Fruit fly (Drosophila melanogaster): ENCODE results near the gene CG7542.

CG7542 gene

DNA sequence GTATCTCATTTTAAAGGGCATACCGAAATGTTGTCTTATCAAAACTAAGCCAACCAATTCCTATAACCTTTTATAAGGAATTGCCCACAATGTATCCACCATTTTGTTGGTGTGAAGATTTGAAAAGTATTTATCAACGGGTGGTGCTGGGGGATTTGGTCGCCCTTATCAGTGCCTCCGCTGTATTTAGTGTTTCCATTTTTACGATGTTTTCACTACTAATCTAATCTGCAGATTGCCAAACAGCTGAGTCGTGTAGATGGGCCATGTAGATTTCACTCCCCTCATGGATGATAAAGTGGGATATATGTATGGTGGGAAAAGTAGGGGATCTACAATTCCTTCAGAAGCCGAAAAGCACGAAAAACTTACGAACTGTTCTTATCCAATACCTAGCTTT, 18.2 kb upstream of the CG7542 start:
- TF ChIP-seq insv (optimal IDR thresholded peaks at IDR 0.05) (no peak), h (optimal IDR thresholded peaks at IDR 0.05) (no peak), Sin3A (optimal IDR thresholded peaks at IDR 0.05) (no peak), ttk (optimal IDR thresholded peaks at IDR 0.05) (no peak), psq (optimal IDR thresholded peaks at IDR 0.05) (no peak), Myc (optimal IDR thresholded peaks at IDR 0.05) (no peak)

DNA sequence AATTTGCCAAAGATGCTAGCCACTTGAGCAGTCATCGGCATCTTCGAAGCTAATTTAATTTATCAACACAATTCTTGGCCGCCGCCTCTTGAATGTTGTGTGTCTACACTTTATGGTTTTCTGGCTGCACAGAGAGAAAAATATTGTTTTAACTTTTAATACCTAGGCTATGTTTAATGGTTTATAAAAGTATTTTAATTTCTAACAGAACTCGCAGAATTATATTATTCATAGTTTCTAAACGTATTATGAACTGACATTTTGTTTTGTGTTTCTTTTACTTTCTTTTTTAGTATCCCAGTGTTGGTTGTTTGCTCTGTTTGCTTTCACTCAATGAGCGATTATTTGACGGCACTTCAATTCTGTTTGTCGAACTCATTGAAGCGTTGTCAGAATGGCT, 17.4 kb upstream of the CG7542 start:
- no peak for TF ChIP-seq h (optimal IDR thresholded peaks at IDR 0.05)
- TF ChIP-seq Sin3A (optimal IDR thresholded peaks at IDR 0.05) = no peak

DNA sequence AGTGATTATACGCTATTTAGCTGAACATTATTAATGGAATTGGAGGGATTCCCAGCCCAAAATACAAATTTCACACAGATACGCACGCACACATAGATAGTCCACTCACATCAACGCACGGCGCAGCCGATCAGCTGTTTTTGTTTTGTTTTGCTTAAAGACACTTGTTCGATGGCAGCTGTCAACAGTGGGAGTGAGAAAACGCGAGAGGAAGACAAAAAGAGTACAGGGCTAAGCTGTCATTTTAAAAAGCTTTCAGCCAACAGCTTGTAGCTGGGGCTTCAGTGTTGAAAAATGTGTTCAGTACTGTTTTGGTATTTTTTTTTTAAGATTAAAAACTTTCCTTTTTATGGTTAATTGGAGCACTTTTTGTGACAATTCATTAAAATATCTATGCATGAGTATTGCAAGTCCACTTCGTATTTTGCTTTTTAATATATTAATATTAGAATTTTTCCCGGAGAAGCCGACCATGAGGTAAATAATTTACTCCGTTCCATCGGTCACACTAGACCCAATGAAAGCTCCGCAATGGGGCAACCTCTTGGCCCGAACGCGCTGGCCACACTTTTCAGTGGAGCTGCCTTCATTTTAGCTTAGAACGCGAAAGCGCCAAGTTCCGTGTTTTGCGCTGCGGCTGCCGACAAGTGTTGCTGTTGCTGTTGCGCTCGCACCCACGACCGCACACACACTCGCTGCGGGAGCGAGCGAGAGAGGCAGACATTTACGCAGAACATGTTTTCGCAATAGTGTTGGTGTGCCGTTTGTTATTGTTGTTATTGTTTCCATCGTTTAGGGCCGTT, 16.5 kb upstream of the CG7542 start:
- TF ChIP-seq insv (optimal IDR thresholded peaks at IDR 0.05) (no peak), psq (optimal IDR thresholded peaks at IDR 0.05) (no peak)

DNA sequence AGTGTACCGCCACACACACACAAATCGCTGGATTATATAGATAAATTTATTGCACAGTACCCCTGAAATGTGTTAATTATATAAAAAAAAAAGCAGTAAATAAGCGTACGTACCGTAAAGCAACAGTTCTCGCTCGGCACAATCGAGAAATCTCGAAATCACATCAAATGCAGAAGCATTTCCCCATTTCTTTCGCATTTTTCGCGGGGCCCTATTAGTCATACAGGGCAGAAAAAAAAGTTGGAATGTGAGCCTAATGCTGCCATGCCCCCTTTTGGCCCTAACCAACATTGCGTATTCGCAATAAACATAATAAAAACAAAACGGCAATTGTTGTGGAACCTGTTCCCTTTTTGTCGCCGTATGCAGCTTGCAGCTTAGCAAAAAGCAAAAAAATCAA, 15.9 kb upstream of the CG7542 start:
- TF ChIP-seq Sin3A (optimal IDR thresholded peaks at IDR 0.05) = no peak
- TF ChIP-seq insv (optimal IDR thresholded peaks at IDR 0.05) = no peak
- TF ChIP-seq Myc (optimal IDR thresholded peaks at IDR 0.05) = no peak
- TF ChIP-seq ttk (optimal IDR thresholded peaks at IDR 0.05) = no peak
- TF ChIP-seq h (optimal IDR thresholded peaks at IDR 0.05) = no peak
- no peak for TF ChIP-seq psq (optimal IDR thresholded peaks at IDR 0.05)

DNA sequence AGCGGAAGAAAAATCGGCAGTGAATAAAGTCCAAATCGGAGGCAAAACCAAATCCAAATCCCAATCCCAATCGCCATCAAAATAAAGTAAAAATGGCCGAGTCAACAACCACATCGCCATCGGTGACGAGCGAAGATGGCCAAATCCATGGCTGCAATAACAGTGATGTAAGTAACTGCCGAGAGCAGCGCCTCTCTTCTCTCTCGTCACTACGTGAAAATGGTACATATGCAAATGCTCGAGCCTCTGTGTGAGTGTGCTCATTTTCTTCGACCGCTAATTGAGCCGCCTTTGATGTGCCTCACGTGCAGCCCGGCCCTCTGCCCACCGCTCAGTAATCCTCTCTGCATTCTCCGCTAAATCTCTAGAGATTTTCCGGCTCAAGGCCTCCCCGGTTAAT, 15.2 kb upstream of the CG7542 start:
- TF ChIP-seq Sin3A (optimal IDR thresholded peaks at IDR 0.05) (no peak), ttk (optimal IDR thresholded peaks at IDR 0.05) (no peak), h (optimal IDR thresholded peaks at IDR 0.05) (no peak), Myc (optimal IDR thresholded peaks at IDR 0.05) (no peak), insv (optimal IDR thresholded peaks at IDR 0.05) (no peak), psq (optimal IDR thresholded peaks at IDR 0.05) (no peak)

DNA sequence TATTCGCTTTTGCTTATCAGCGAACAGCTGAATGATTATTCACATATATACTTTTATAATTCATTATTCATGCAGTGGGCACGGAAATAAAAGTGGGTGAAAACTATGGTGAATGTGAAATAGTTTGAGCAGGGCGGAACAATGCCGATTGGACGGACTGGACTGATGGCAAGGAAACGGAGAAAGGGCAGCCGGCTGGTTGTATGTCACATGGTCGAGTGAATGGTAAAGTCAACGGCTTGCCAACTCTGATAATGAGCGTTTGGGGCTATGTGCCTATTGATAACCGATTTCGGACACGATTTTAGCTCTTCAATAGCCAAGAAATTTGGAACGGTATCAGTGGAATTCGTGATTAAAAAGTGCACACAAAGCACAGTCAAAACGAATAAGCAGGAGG, 13.9 kb upstream of the CG7542 start:
- TF ChIP-seq ttk (optimal IDR thresholded peaks at IDR 0.05) = no peak
- no peak for TF ChIP-seq Sin3A (optimal IDR thresholded peaks at IDR 0.05)
- no peak for TF ChIP-seq h (optimal IDR thresholded peaks at IDR 0.05)
- no peak for TF ChIP-seq insv (optimal IDR thresholded peaks at IDR 0.05)
- TF ChIP-seq Myc (optimal IDR thresholded peaks at IDR 0.05) = no peak
- TF ChIP-seq psq (optimal IDR thresholded peaks at IDR 0.05) = no peak

DNA sequence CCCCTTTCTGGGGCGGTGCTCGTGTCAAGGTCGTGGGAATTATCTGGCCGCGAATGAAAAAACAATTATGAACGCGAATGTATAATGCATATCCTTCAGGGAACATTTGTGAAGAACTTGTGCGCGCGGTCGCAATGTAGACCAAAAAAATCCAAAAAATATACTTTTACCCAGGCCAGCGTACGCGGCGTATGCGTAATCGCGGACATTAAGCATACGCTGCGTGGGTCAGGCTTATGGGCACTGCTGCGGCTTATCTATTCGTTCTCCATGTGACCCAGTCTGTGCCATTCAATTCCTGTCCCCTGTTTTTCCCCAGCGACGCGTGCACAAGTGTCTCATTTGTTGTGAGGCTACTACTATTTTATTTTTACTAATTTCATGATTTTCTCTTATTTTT, 11.4 kb upstream of the CG7542 start:
- TF ChIP-seq Sin3A (optimal IDR thresholded peaks at IDR 0.05) (no peak), psq (optimal IDR thresholded peaks at IDR 0.05) (no peak), insv (optimal IDR thresholded peaks at IDR 0.05) (no peak), ttk (optimal IDR thresholded peaks at IDR 0.05) (no peak), Myc (optimal IDR thresholded peaks at IDR 0.05) (no peak), h (optimal IDR thresholded peaks at IDR 0.05) (no peak)

DNA sequence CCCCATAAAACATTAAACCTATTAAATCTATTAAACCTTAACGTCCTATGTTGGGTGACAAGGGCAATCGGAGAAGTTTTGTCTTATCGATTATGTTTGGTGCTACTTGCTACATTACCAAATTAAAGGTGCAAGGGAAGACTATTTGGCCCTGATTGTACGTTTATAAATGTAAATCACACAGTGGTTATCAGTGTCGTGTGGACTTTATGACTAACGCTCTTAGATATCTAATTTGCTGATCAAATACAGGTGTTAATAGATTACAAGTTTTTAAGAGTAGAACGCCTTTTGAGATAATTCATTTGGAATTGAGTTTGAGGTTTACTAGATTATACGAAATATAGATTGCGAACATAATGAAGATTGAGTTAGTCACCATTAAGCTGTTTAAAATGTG, 10.7 kb upstream of the CG7542 start:
- TF ChIP-seq psq (optimal IDR thresholded peaks at IDR 0.05) = no peak
- no peak for TF ChIP-seq Sin3A (optimal IDR thresholded peaks at IDR 0.05)
- no peak for TF ChIP-seq h (optimal IDR thresholded peaks at IDR 0.05)
- no peak for TF ChIP-seq Myc (optimal IDR thresholded peaks at IDR 0.05)
- no peak for TF ChIP-seq ttk (optimal IDR thresholded peaks at IDR 0.05)
- TF ChIP-seq insv (optimal IDR thresholded peaks at IDR 0.05) = no peak

DNA sequence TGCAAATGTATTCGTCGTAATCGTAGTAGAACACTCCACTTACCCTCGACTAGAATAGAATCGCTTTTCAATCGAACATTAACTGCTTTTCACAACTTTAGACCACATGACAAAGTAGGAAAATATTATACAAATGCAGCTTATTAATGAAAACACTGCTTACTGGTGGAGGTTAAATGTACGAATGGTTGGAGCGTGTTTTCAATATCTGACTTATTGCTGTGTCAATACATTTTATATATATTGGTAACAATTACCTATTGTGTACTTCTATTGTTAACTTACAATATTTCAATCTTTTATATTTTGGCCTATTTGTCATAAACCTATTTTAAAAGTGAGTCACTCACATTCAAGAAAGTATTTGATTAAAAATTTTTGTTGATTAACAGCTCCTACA, 9.6 kb upstream of the CG7542 start:
- no peak for TF ChIP-seq insv (optimal IDR thresholded peaks at IDR 0.05)
- no peak for TF ChIP-seq Sin3A (optimal IDR thresholded peaks at IDR 0.05)
- no peak for TF ChIP-seq h (optimal IDR thresholded peaks at IDR 0.05)
- TF ChIP-seq psq (optimal IDR thresholded peaks at IDR 0.05) = no peak
- TF ChIP-seq Myc (optimal IDR thresholded peaks at IDR 0.05) = no peak
- no peak for TF ChIP-seq ttk (optimal IDR thresholded peaks at IDR 0.05)

DNA sequence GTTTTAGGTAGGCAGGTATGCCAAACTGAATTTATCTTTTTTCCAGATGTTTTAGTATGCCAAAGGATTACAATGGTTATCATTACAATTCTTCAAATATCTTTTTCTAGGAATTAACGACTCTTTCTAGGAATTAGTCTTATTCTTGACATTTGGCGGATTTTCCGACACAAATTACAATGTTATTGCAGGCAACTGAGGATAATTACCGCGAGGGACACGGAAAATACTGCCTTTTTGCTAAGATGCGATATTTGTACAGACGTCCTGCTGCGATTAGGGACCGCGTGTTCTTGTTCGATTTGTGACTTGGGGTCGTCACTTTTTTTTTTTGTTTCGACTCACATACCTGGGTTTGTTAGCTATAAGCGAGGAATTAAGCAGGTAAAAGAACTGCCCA, 6.2 kb downstream of the CG7542 start:
- TF ChIP-seq insv (optimal IDR thresholded peaks at IDR 0.05) (no peak), Sin3A (optimal IDR thresholded peaks at IDR 0.05) (no peak), psq (optimal IDR thresholded peaks at IDR 0.05) (no peak), Myc (optimal IDR thresholded peaks at IDR 0.05) (no peak), ttk (optimal IDR thresholded peaks at IDR 0.05) (no peak), h (optimal IDR thresholded peaks at IDR 0.05) (no peak)

DNA sequence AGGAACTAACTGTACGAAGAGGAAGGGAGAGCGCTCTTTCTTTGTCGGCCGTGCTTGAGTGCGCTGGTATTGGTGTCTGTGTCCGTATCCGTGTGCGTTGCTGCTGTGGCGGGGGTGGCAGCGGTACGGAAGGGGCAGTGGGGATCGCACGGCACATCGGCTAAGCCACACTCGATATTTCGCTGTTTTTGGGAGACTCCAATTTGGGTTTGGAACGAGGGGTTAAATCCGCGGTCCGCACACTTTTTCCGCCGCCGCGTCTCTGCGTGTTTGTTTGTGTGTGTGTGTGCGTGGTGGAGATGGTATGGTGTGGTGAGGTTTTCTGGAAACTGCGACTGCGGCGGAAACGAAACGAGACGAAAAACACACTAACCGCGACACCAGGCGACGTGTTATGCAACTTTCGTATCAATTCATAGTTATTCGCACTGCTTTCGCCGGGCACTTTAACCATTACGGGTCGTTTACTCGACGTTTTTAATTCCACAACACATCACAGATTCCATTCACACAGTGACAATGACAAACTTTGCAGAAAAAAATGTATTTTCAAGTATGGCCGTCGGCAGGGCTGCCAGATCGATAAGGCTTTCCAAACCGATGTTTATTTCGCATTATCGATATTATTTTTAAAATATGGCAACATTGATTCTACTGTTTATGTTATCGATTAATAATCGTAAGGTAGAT, 7.7 kb downstream of the CG7542 start, which contains the start of gene CycT:
CycT (minus strand) TSS at position 574 of the 690 bp plus-strand sequence.
- no peak for TF ChIP-seq insv (optimal IDR thresholded peaks at IDR 0.05)
- TF ChIP-seq psq (optimal IDR thresholded peaks at IDR 0.05) = no peak
- TF ChIP-seq ttk (optimal IDR thresholded peaks at IDR 0.05) = no peak
- TF ChIP-seq Myc (optimal IDR thresholded peaks at IDR 0.05) = no peak
- TF ChIP-seq Sin3A (optimal IDR thresholded peaks at IDR 0.05) = no peak
- TF ChIP-seq h (optimal IDR thresholded peaks at IDR 0.05) = no peak

DNA sequence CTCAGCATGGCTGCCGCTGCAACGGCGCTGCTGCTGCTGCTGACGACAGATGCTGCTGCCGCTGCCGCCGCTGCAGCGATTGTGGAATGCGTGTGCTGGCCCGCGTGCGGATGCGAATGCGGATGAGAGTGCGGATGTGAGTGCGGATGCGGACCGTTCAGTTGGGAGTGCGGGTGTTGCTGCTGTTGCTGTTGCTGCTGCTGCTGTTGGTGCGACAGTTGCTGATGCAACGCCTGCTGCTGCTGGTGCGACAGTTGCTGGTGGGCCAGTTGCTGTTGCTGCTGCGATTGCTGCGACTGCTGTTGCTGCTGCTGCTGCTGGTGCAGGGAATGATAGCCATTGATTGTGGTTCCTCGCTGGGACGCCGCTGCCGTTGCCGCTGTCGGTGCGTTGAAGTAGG, 12.6 kb downstream of the CG7542 start:
- TF ChIP-seq insv (optimal IDR thresholded peaks at IDR 0.05) (no peak), h (optimal IDR thresholded peaks at IDR 0.05) (no peak), Sin3A (optimal IDR thresholded peaks at IDR 0.05) (no peak), Myc (optimal IDR thresholded peaks at IDR 0.05) (no peak), ttk (optimal IDR thresholded peaks at IDR 0.05) (no peak), psq (optimal IDR thresholded peaks at IDR 0.05) (no peak)

DNA sequence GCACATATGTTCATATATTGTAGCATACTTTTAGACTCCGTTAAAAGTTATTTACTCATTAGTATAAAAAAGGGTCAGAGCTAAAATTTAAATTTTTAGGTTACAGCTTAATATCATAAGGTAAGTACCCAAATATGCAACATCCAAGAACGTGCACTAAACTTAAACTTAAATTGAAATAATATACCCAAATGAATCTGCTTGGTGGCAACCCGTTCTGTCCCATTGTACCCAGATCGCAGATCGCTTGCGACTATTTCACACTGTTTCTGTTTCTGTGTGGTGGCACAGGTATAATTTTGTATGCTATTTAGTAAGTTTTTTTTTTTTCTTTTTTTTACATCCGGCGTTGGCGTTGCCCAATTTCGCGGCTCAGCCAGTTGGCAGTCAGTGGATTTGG, 13.5 kb downstream of the CG7542 start:
- TF ChIP-seq Sin3A (optimal IDR thresholded peaks at IDR 0.05) (no peak), ttk (optimal IDR thresholded peaks at IDR 0.05) (no peak), psq (optimal IDR thresholded peaks at IDR 0.05) (no peak), h (optimal IDR thresholded peaks at IDR 0.05) (no peak), Myc (optimal IDR thresholded peaks at IDR 0.05) (no peak), insv (optimal IDR thresholded peaks at IDR 0.05) (no peak)

Data from Kc167 (cell line).